Fruit fly (Drosophila melanogaster) whole organism, embryonic: ENCODE data around the gene CG44437.

ENCODE experiments used
- Antp ChIP-seq: fragments of 200-800 bp; sonication (Bioruptor generic); optimal IDR thresholded peaks from 3 replicates; lab custom pipeline; 2016; ENCODE audit warnings: missing biosample characterization, missing genetic modification characterization
- CG11247 ChIP-seq: fragments of 200-800 bp; sonication (Bioruptor generic); IDR thresholded peaks from 2 replicates; pipeline ENCODE4 v1.3.6; 2022; ENCODE audit warnings: missing biosample characterization, missing genetic modification characterization
- CG14860 ChIP-seq: fragments of 200-800 bp; sonication (Bioruptor generic); IDR thresholded peaks from 3 replicates; pipeline ENCODE4 v1.3.6; 2022; ENCODE audit warnings: missing biosample characterization, missing genetic modification characterization; ENCODE audit not compliant: partially characterized antibody
- CG15011 ChIP-seq: fragments of 200-800 bp; sonication (Bioruptor generic); optimal IDR thresholded peaks from 3 replicates; lab custom pipeline; 2018; ENCODE audit warnings: missing biosample characterization, mild to moderate bottlenecking, missing genetic modification characterization
- CG1602 ChIP-seq: fragments of 200-800 bp; sonication (Bioruptor generic); optimal IDR thresholded peaks from 3 replicates; lab custom pipeline; 2016; ENCODE audit warnings: missing biosample characterization, missing genetic modification characterization
- CG1832 ChIP-seq: fragments of 200-800 bp; sonication (Bioruptor generic); optimal IDR thresholded peaks from 2 replicates; lab custom pipeline; 2017; ENCODE audit warnings: missing biosample characterization, mild to moderate bottlenecking, missing genetic modification characterization, inconsistent platforms
- CG2678 ChIP-seq: fragments of 200-800 bp; sonication (Bioruptor generic); optimal IDR thresholded peaks from 3 replicates; lab custom pipeline; 2019; ENCODE audit warnings: missing biosample characterization, mild to moderate bottlenecking, missing genetic modification characterization, moderate library complexity
- CG3407 ChIP-seq: fragments of 200-800 bp; sonication (Bioruptor generic); optimal IDR thresholded peaks from 2 replicates; lab custom pipeline; 2018; ENCODE audit warnings: missing biosample characterization, mild to moderate bottlenecking, missing genetic modification characterization
- CG34224 ChIP-seq: fragments of 200-800 bp; sonication (Bioruptor generic); IDR thresholded peaks from 3 replicates; pipeline ENCODE4 v1.3.6; 2022; ENCODE audit warnings: missing biosample characterization, missing genetic modification characterization; ENCODE audit not compliant: partially characterized antibody
- CG4617 ChIP-seq: fragments of 200-800 bp; sonication (Bioruptor generic); optimal IDR thresholded peaks from 3 replicates; lab custom pipeline; 2016; ENCODE audit warnings: missing biosample characterization, missing genetic modification characterization, borderline replicate concordance
- CG6254 ChIP-seq: fragments of 200-800 bp; sonication (Bioruptor generic); optimal IDR thresholded peaks from 3 replicates; lab custom pipeline; 2017; ENCODE audit warnings: mild to moderate bottlenecking, missing biosample characterization, missing genetic modification reagents, missing genetic modification characterization
- CG7745 ChIP-seq: fragments of 200-800 bp; sonication (Bioruptor generic); optimal IDR thresholded peaks from 2 replicates; lab custom pipeline; 2018; ENCODE audit warnings: missing biosample characterization, mild to moderate bottlenecking, missing genetic modification characterization, moderate library complexity
- CG8089 ChIP-seq: fragments of 200-800 bp; sonication (Bioruptor generic); optimal IDR thresholded peaks from 3 replicates; lab custom pipeline; 2016; ENCODE audit warnings: missing biosample characterization, missing genetic modification characterization
- CG8290 ChIP-seq, 3 experiments: fragments of 200-800 bp; sonication (Bioruptor generic); optimal IDR thresholded peaks; 2 replicates each; lab custom pipeline; 2016 to 2019; ENCODE audit warnings: missing biosample characterization in 3 of 3, missing genetic modification characterization in 3 of 3, mild to moderate bottlenecking in 2 of 3, moderate library complexity in 1 of 3
- CG8944 ChIP-seq: fragments of 200-800 bp; sonication (Bioruptor generic); optimal IDR thresholded peaks from 3 replicates; lab custom pipeline; 2016; ENCODE audit warnings: missing biosample characterization, missing genetic modification characterization
- CG9609 ChIP-seq: fragments of 200-800 bp; sonication (Bioruptor generic); optimal IDR thresholded peaks from 3 replicates; lab custom pipeline; 2016; ENCODE audit warnings: missing biosample characterization, missing genetic modification characterization
- CHES-1-like ChIP-seq: fragments of 200-800 bp; sonication (Bioruptor generic); optimal IDR thresholded peaks from 2 replicates; lab custom pipeline; 2016; ENCODE audit warnings: missing biosample characterization, missing genetic modification characterization
- CTCF ChIP-seq: fragments of 200-800 bp; sonication (Bioruptor generic); optimal IDR thresholded peaks from 2 replicates; lab custom pipeline; 2017; ENCODE audit warnings: missing biosample characterization, mild to moderate bottlenecking, missing genetic modification characterization, moderate library complexity
- CrebB ChIP-seq: fragments of 200-800 bp; sonication (Bioruptor generic); optimal IDR thresholded peaks from 3 replicates; lab custom pipeline; 2018; ENCODE audit warnings: missing biosample characterization, mild to moderate bottlenecking, missing genetic modification characterization
- D ChIP-seq, 2 experiments: fragments of 200-800 bp in 1 of 2; fragments of >200 bp in 1 of 2; sonication (Bioruptor generic) in 1 of 2; optimal IDR thresholded peaks; 2 replicates in 1 of 2; 3 replicates in 1 of 2; lab custom pipeline; 2017; ENCODE audit warnings: mild to moderate bottlenecking in 1 of 2, missing biosample characterization in 1 of 2, missing genetic modification characterization in 1 of 2, missing genetic modification reagents in 1 of 2
- D19A ChIP-seq: fragments of 200-800 bp; optimal IDR thresholded peaks from 3 replicates; lab custom pipeline; 2019; ENCODE audit warnings: missing biosample characterization, mild to moderate bottlenecking, missing genetic modification characterization, moderate library complexity
- Dad ChIP-seq: fragments of 200-800 bp; sonication (Bioruptor generic); optimal IDR thresholded peaks from 3 replicates; lab custom pipeline; 2016; ENCODE audit warnings: missing biosample characterization, missing genetic modification characterization
- Dbx ChIP-seq: fragments of 200-800 bp; sonication (Bioruptor generic); IDR thresholded peaks from 3 replicates; pipeline ENCODE4 v1.3.6; 2022; ENCODE audit warnings: missing biosample characterization, missing genetic modification characterization
- Dip3 ChIP-seq: fragments of 200-800 bp; sonication (Bioruptor generic); optimal IDR thresholded peaks from 3 replicates; lab custom pipeline; 2016; ENCODE audit warnings: missing biosample characterization, missing genetic modification characterization
- Doc3 ChIP-seq: fragments of 200-800 bp; sonication (Bioruptor generic); IDR thresholded peaks from 3 replicates; pipeline ENCODE4 v1.3.6; 2022; ENCODE audit warnings: missing biosample characterization, missing genetic modification characterization; ENCODE audit not compliant: partially characterized antibody
- Dref ChIP-seq: fragments of 200-800 bp; sonication (Bioruptor generic); IDR thresholded peaks from 2 replicates; pipeline ENCODE4 v1.3.6; 2022; ENCODE audit warnings: missing biosample characterization, missing genetic modification characterization
- Gug ChIP-seq: fragments of 200-800 bp; sonication (Bioruptor generic); IDR thresholded peaks from 4 replicates; pipeline ENCODE4 v1.3.6; 2022; ENCODE audit warnings: missing biosample characterization, missing genetic modification characterization
- H15 ChIP-seq: fragments of 200-800 bp; sonication (Bioruptor generic); IDR thresholded peaks from 3 replicates; pipeline ENCODE4 v1.3.6; 2022; ENCODE audit warnings: missing biosample characterization, missing genetic modification characterization
- Lhr ChIP-seq: fragments of 200-800 bp; sonication (Bioruptor generic); optimal IDR thresholded peaks from 3 replicates; lab custom pipeline; 2017; ENCODE audit warnings: mild to moderate bottlenecking, missing biosample characterization, missing genetic modification reagents, missing genetic modification characterization
- MBD-R2 ChIP-seq: fragments of 200-800 bp; sonication (Bioruptor generic); IDR thresholded peaks from 2 replicates; pipeline ENCODE4 v1.3.6; 2022; ENCODE audit warnings: missing biosample characterization, missing genetic modification characterization
- MTF-1 ChIP-seq: fragments of 200-800 bp; sonication (Bioruptor generic); optimal IDR thresholded peaks from 2 replicates; lab custom pipeline; 2018; ENCODE audit warnings: missing biosample characterization, mild to moderate bottlenecking, missing genetic modification characterization, borderline replicate concordance
- NfI ChIP-seq: fragments of 200-800 bp; sonication (Bioruptor generic); optimal IDR thresholded peaks from 3 replicates; lab custom pipeline; 2018; ENCODE audit warnings: missing biosample characterization, mild to moderate bottlenecking, missing genetic modification characterization, moderate library complexity
- Six4 ChIP-seq: fragments of 200-800 bp; sonication (Bioruptor generic); optimal IDR thresholded peaks from 2 replicates; lab custom pipeline; 2016; ENCODE audit warnings: missing biosample characterization, missing genetic modification characterization
- Vsx1 ChIP-seq: fragments of 200-800 bp; sonication (Bioruptor generic); optimal IDR thresholded peaks from 2 replicates; lab custom pipeline; 2017; ENCODE audit warnings: missing biosample characterization, mild to moderate bottlenecking, missing genetic modification characterization, missing genetic modification reagents
- al ChIP-seq: fragments of 200-800 bp; sonication (Bioruptor generic); IDR thresholded peaks from 2 replicates; pipeline ENCODE4 v1.3.6; 2022; ENCODE audit warnings: missing biosample characterization, missing genetic modification characterization
- cwo ChIP-seq: fragments of 200-800 bp; sonication (Bioruptor generic); optimal IDR thresholded peaks from 3 replicates; lab custom pipeline; 2017; ENCODE audit warnings: missing biosample characterization, missing genetic modification characterization, mild to moderate bottlenecking, moderate library complexity, missing genetic modification reagents
- disco-r ChIP-seq: fragments of 200-800 bp; sonication (Bioruptor generic); optimal IDR thresholded peaks from 2 replicates; lab custom pipeline; 2016; ENCODE audit warnings: missing biosample characterization, missing genetic modification characterization
- ems ChIP-seq: fragments of 200-800 bp; sonication (Bioruptor generic); optimal IDR thresholded peaks from 3 replicates; lab custom pipeline; 2016; ENCODE audit warnings: missing biosample characterization, missing genetic modification characterization
- esg ChIP-seq: fragments of 200-800 bp; sonication (Bioruptor generic); conservative IDR thresholded peaks from 2 replicates; pipeline ENCODE4 v1.3.6; 2022; ENCODE audit warnings: missing biosample characterization, missing genetic modification characterization
- ewg ChIP-seq: fragments of 200-800 bp; sonication (Bioruptor generic); optimal IDR thresholded peaks from 3 replicates; lab custom pipeline; 2017; ENCODE audit warnings: mild to moderate bottlenecking, missing biosample characterization, missing genetic modification reagents, missing genetic modification characterization
- kay ChIP-seq: fragments of 200-800 bp; sonication (Bioruptor generic); optimal IDR thresholded peaks from 2 replicates; lab custom pipeline; 2016; ENCODE audit warnings: missing biosample characterization, missing genetic modification characterization
- ken ChIP-seq: fragments of 200-800 bp; sonication (Bioruptor generic); IDR thresholded peaks from 3 replicates; pipeline ENCODE4 v1.3.6; 2022; ENCODE audit warnings: missing biosample characterization, missing genetic modification characterization
- lilli ChIP-seq: fragments of 200-800 bp; sonication (Bioruptor generic); optimal IDR thresholded peaks from 3 replicates; lab custom pipeline; 2016; ENCODE audit warnings: missing biosample characterization, missing genetic modification characterization
- pros ChIP-seq: fragments of 200-800 bp; sonication (Bioruptor generic); optimal IDR thresholded peaks from 3 replicates; lab custom pipeline; 2019; ENCODE audit warnings: missing biosample characterization, mild to moderate bottlenecking, missing genetic modification characterization, moderate library complexity
- slp2 ChIP-seq: fragments of 200-800 bp; sonication (Bioruptor generic); optimal IDR thresholded peaks from 2 replicates; lab custom pipeline; 2016; ENCODE audit warnings: missing biosample characterization, missing genetic modification characterization
- sna ChIP-seq: fragments of 200-800 bp; sonication (Bioruptor generic); IDR thresholded peaks from 2 replicates; pipeline ENCODE4 v1.3.6; 2022; ENCODE audit warnings: missing biosample characterization, missing genetic modification characterization; ENCODE audit not compliant: partially characterized antibody
- tio ChIP-seq: fragments of 200-800 bp; sonication (Bioruptor generic); optimal IDR thresholded peaks from 2 replicates; lab custom pipeline; 2017; ENCODE audit warnings: missing biosample characterization, missing genetic modification characterization, inconsistent platforms
- zfh1 ChIP-seq: fragments of 200-800 bp; sonication (Bioruptor generic); IDR thresholded peaks from 3 replicates; pipeline ENCODE4 v1.3.6; 2022; ENCODE audit warnings: missing biosample characterization, missing genetic modification characterization

CG44437 gene

dm6 chrX:13232406-13233195 is 30.5 kb upstream of the CG44437 start (continued):
- TF ChIP-seq CG14860 (GFP tag; lab: Robert Waterston, UW) (no peak), CTCF (GFP tag; lab: Kevin White, UChicago) (no peak), MBD-R2 (peak; percentile 41; the same call in 1 of the 2 replicates), slp2 (GFP tag; lab: Kevin White, UChicago) (peak; percentile 33), CG4617 (peak; percentile 32), Lhr (GFP tag; lab: Kevin White, UChicago) (peak; percentile 17), al (GFP tag; lab: Robert Waterston, UW) (peak; percentile 29; the same call in 1 of the 2 replicates), CG1832 (no peak), Antp (GFP tag; lab: Kevin White, UChicago) (peak; percentile 76), Dref (GFP tag; lab: Robert Waterston, UW) (no peak), Dip3 (GFP tag; lab: Kevin White, UChicago) (peak; percentile 14), CG34224 (GFP tag; lab: Robert Waterston, UW) (no peak), CG3407 (GFP tag; lab: Kevin White, UChicago) (peak; percentile 70), CG9609 (GFP tag; lab: Kevin White, UChicago) (peak; percentile 59), lilli (GFP tag; lab: Kevin White, UChicago) (peak; percentile 63), H15 (GFP tag; lab: Robert Waterston, UW) (peak; percentile 84), CG11247 (GFP tag; lab: Robert Waterston, UW) (peak; percentile 71), tio (GFP tag; lab: Kevin White, UChicago) (peak; percentile 24), esg (peak; percentile 77), ewg (GFP tag; lab: Kevin White, UChicago) (peak; percentile 48), sna (GFP tag; lab: Robert Waterston, UW) (no peak), Vsx1 (GFP tag; lab: Kevin White, UChicago) (peak; percentile 66), ems (peak; percentile 61), D (optimal IDR thresholded peaks at IDR 0.05; lab: Kevin White, UChicago) (no peak), D (GFP tag; optimal IDR thresholded peaks at IDR 0.05; lab: Kevin White, UChicago) (peak; percentile 56), Dbx (peak; percentile 52; the same call in 1 of the 3 replicates), CG8944 (GFP tag; lab: Kevin White, UChicago) (peak; percentile 63), CG2678 (tag; lab: Kevin White, UChicago) (peak; percentile 80), CG15011 (GFP tag; lab: Kevin White, UChicago) (peak; percentile 52), pros (no peak), NfI (GFP tag; lab: Kevin White, UChicago) (peak; percentile 55), CG8290 (GFP tag; optimal IDR thresholded peaks at IDR 0.05; lab: Kevin White, UChicago) (peak; percentile 36), CG8290 (tag; optimal IDR thresholded peaks at IDR 0.05; lab: Kevin White, UChicago) (peak in 1 of 2 experiments; percentile 93), CG7745 (no peak), CG1602 (GFP tag; lab: Kevin White, UChicago) (peak; percentile 59), kay (peak; percentile 8), cwo (GFP tag; lab: Kevin White, UChicago) (peak; percentile 69), Six4 (GFP tag; lab: Kevin White, UChicago) (peak; percentile 39), Doc3 (GFP tag; lab: Robert Waterston, UW) (no peak), D19A (peak; percentile 62), CHES-1-like (GFP tag; lab: Kevin White, UChicago) (peak; percentile 54), ken (GFP tag; lab: Robert Waterston, UW) (peak; percentile 82), Dad (peak; percentile 20), MTF-1 (GFP tag; lab: Kevin White, UChicago) (peak; percentile 15), CrebB (tag; lab: Kevin White, UChicago) (no peak), CG6254 (peak; percentile 45), disco-r (GFP tag; lab: Kevin White, UChicago) (peak; percentile 46), CG8089 (GFP tag; lab: Kevin White, UChicago) (peak; percentile 62), Gug (GFP tag; lab: Robert Waterston, UW) (peak; percentile 87), zfh1 (peak; percentile 86)
